Worm (Caenorhabditis elegans) whole organism, L3 larva: Measurements from ENCODE around the gene ppk-2.

ENCODE experiments used
- R02D3.7 ChIP-seq: fragments of 150-350 bp; optimal IDR thresholded peaks from 2 replicates; lab custom pipeline; 2014; ENCODE audit warnings: missing biosample characterization, missing genetic modification characterization
- ama-1 ChIP-seq: fragments of 150-350 bp; optimal IDR thresholded peaks from 2 replicates; lab custom pipeline; 2018
- elt-2 ChIP-seq: sonication (generic microtip); optimal IDR thresholded peaks from 2 replicates; lab custom pipeline; 2016; ENCODE audit warnings: missing genetic modification reagents, mild to moderate bottlenecking, missing genetic modification characterization, missing compliant biosample characterization
- fos-1 ChIP-seq: fragments of 150-350 bp; optimal IDR thresholded peaks from 2 replicates; lab custom pipeline; 2014; ENCODE audit warnings: missing biosample characterization, missing genetic modification characterization
- jun-1 ChIP-seq: fragments of 150-350 bp; optimal IDR thresholded peaks from 2 replicates; lab custom pipeline; 2014; ENCODE audit warnings: missing biosample characterization, missing genetic modification reagents, missing genetic modification characterization
- mdl-1 ChIP-seq: fragments of 150-350 bp; optimal IDR thresholded peaks from 2 replicates; lab custom pipeline; 2014; ENCODE audit warnings: missing biosample characterization, missing genetic modification characterization
- nhr-11 ChIP-seq: fragments of 150-350 bp; optimal IDR thresholded peaks from 2 replicates; lab custom pipeline; 2014; ENCODE audit warnings: missing biosample characterization, missing genetic modification characterization
- nhr-12 ChIP-seq: fragments of 150-350 bp; optimal IDR thresholded peaks from 2 replicates; lab custom pipeline; 2014; ENCODE audit warnings: missing biosample characterization, missing genetic modification characterization
- nhr-237 ChIP-seq: fragments of 150-350 bp; optimal IDR thresholded peaks from 2 replicates; lab custom pipeline; 2014; ENCODE audit warnings: missing biosample characterization, missing genetic modification characterization
- nhr-28 ChIP-seq: fragments of 150-350 bp; optimal IDR thresholded peaks from 2 replicates; lab custom pipeline; 2014; ENCODE audit warnings: missing biosample characterization, missing genetic modification characterization
- pqm-1 ChIP-seq: fragments of 150-350 bp; optimal IDR thresholded peaks from 2 replicates; lab custom pipeline; 2017; ENCODE audit warnings: missing biosample characterization, missing genetic modification characterization, inconsistent platforms
- unc-39 ChIP-seq: sonication (generic microtip); optimal IDR thresholded peaks from 4 replicates; lab custom pipeline; 2017; ENCODE audit warnings: missing biosample characterization, missing genetic modification characterization
- zag-1 ChIP-seq: fragments of 150-350 bp; optimal IDR thresholded peaks from 2 replicates; lab custom pipeline; 2014; ENCODE audit warnings: missing biosample characterization, missing genetic modification characterization

- TF ChIP-seq unc-39 (tag; lab: Kevin White, UChicago) (no peak), ama-1 (lab: Kevin White, UChicago) (no peak), nhr-237 (tag; lab: Kevin White, UChicago) (no peak), pqm-1 (tag; lab: Kevin White, UChicago) (no peak), fos-1 (no peak), jun-1 (tag; lab: Kevin White, UChicago) (no peak), zag-1 (tag; lab: Kevin White, UChicago) (no peak), mdl-1 (no peak), nhr-12 (tag; lab: Kevin White, UChicago) (no peak), nhr-28 (tag; lab: Kevin White, UChicago) (no peak), nhr-11 (tag; lab: Kevin White, UChicago) (no peak), R02D3.7 (tag; lab: Kevin White, UChicago) (no peak), elt-2 (no peak)
Measured at ce11 chrIII:2111376-2111775, 9.3 kb downstream of the ppk-2 start.
